Worm (Caenorhabditis elegans): Measurements from ENCODE around the gene W01H2.2.
A peak's percentile ranks its signal among the peaks of the same experiment; 100 is the strongest.

W01H2.2 gene

ce11 chrX:4208495-4208894, 9.8 kb downstream of the W01H2.2 start (continued):
- TF ChIP-seq attf-3 (GFP tag; conservative IDR thresholded peaks at IDR 0.05), result no peak
- TF ChIP-seq unc-62 (GFP tag; optimal IDR thresholded peaks at IDR 0.05), result no peak
- TF ChIP-seq D2030.7 (GFP tag; IDR thresholded peaks at IDR 0.05), result no peak
- no peak for TF ChIP-seq athp-1 (tag; optimal IDR thresholded peaks at IDR 0.05)
- TF ChIP-seq lir-1 (GFP tag; conservative IDR thresholded peaks at IDR 0.05), result no peak
- no peak for TF ChIP-seq ccch-3 (GFP tag; optimal IDR thresholded peaks at IDR 0.05)
- no peak for TF ChIP-seq aptf-2 (GFP tag; conservative IDR thresholded peaks at IDR 0.05)
- no peak for TF ChIP-seq madf-3 (GFP tag; IDR thresholded peaks at IDR 0.05)
- TF ChIP-seq B0336.3 (GFP tag; IDR thresholded peaks at IDR 0.05), result no peak
- no peak for TF ChIP-seq bed-2 (GFP tag; IDR thresholded peaks at IDR 0.05)
- TF ChIP-seq ZK185.1 (tag; optimal IDR thresholded peaks at IDR 0.05; ENCODE audit: poor library complexity, severe bottlenecking), result peak; percentile 89
- no peak for TF ChIP-seq Y67H2A.10 (GFP tag; conservative IDR thresholded peaks at IDR 0.05)
- peak; percentile 37 for TF ChIP-seq akir-1 (GFP tag; optimal IDR thresholded peaks at IDR 0.05)
- TF ChIP-seq tbp1 (GFP tag; optimal IDR thresholded peaks at IDR 0.05), result peak; percentile 55
- peak; percentile 45; the same call in 1 of the 2 replicates for TF ChIP-seq rcor-1 (GFP tag; IDR thresholded peaks at IDR 0.05)
- no peak for TF ChIP-seq mes-4 (tag; optimal IDR thresholded peaks at IDR 0.05)
- TF ChIP-seq nhr-27 (tag; optimal IDR thresholded peaks at IDR 0.05), result no peak
- TF ChIP-seq ekl-4 (GFP tag; IDR thresholded peaks at IDR 0.05), result no peak
- no peak for TF ChIP-seq ceh-91 (GFP tag; IDR thresholded peaks at IDR 0.05)
- no peak for TF ChIP-seq madf-6 (GFP tag; IDR thresholded peaks at IDR 0.05)
- no peak for TF ChIP-seq atf-7 (tag; optimal IDR thresholded peaks at IDR 0.05)
- TF ChIP-seq cebp-2 (GFP tag; IDR thresholded peaks at IDR 0.05), result no peak
- peak; percentile 75 for TF ChIP-seq tlf-1 (GFP tag; optimal IDR thresholded peaks at IDR 0.05)
- no peak for TF ChIP-seq snpc-3.4 (tag; optimal IDR thresholded peaks at IDR 0.05)
- no peak for TF ChIP-seq F57A8.1 (GFP tag; optimal IDR thresholded peaks at IDR 0.05)
- no peak for TF ChIP-seq aptf-3 (GFP tag; IDR thresholded peaks at IDR 0.05)
- TF ChIP-seq chd-7 (tag; optimal IDR thresholded peaks at IDR 0.05), result no peak
- no peak for TF ChIP-seq snpc-1.1 (tag; optimal IDR thresholded peaks at IDR 0.05; ENCODE audit: insufficient read depth)
- no peak for TF ChIP-seq sptf-2 (GFP tag; optimal IDR thresholded peaks at IDR 0.05)
- TF ChIP-seq die-1 (tag; optimal IDR thresholded peaks at IDR 0.05), result no peak
- TF ChIP-seq ztf-25 (GFP tag; IDR thresholded peaks at IDR 0.05), result no peak
- no peak for TF ChIP-seq F57C9.4 (tag; optimal IDR thresholded peaks at IDR 0.05)
- TF ChIP-seq nfyb-1 (GFP tag; IDR thresholded peaks at IDR 0.05), result peak; percentile 11; the same call in 1 of the 2 replicates
- no peak for TF ChIP-seq lsy-27 (tag; optimal IDR thresholded peaks at IDR 0.05; ENCODE audit: borderline replicate concordance, insufficient read depth)
- TF ChIP-seq Y53G8AR.9 (GFP tag; conservative IDR thresholded peaks at IDR 0.05), result peak; percentile 78
- TF ChIP-seq repo-1 (tag; optimal IDR thresholded peaks at IDR 0.05), result no peak
- no peak for TF ChIP-seq B0019.2 (GFP tag; conservative IDR thresholded peaks at IDR 0.05)
- TF ChIP-seq F33H1.4 (GFP tag; IDR thresholded peaks at IDR 0.05), result no peak
- TF ChIP-seq nhr-179 (tag; optimal IDR thresholded peaks at IDR 0.05), result no peak
- TF ChIP-seq madf-10 (tag; optimal IDR thresholded peaks at IDR 0.05), result no peak
- TF ChIP-seq efl-1 (GFP tag; optimal IDR thresholded peaks at IDR 0.05), result no peak
- no peak for TF ChIP-seq T26A5.8 (tag; optimal IDR thresholded peaks at IDR 0.05)
- peak; percentile 11; the same call in 1 of the 2 replicates for TF ChIP-seq dox-1 (GFP tag; IDR thresholded peaks at IDR 0.05)
- TF ChIP-seq pbrm-1 (GFP tag; IDR thresholded peaks at IDR 0.05), result 0 out of 2 replicates have a peak, but pooled peaks have one; percentile 48
- TF ChIP-seq unc-130 (GFP tag; optimal IDR thresholded peaks at IDR 0.05), result no peak
- no peak for TF ChIP-seq lin-40 (tag; optimal IDR thresholded peaks at IDR 0.05)
- TF ChIP-seq ztf-18 (tag; optimal IDR thresholded peaks at IDR 0.05), result no peak
- TF ChIP-seq F39B2.1 (GFP tag; IDR thresholded peaks at IDR 0.05), result no peak
- TF ChIP-seq cebp-1 (GFP tag; IDR thresholded peaks at IDR 0.05), result no peak
- TF ChIP-seq cebp-1 (tag; optimal IDR thresholded peaks at IDR 0.05), result no peak
